Worm (Caenorhabditis elegans) whole organism, L2 larva: ENCODE results near the gene sra-7.

Experiments
- C34F6.9 ChIP-seq: fragments of 150-350 bp; optimal IDR thresholded peaks from 2 replicates; lab custom pipeline; 2014; ENCODE audit warnings: missing biosample characterization, missing genetic modification characterization
- F13H6.1 ChIP-seq: sonication (generic microtip); optimal IDR thresholded peaks from 2 replicates; lab custom pipeline; 2016; ENCODE audit warnings: missing genetic modification characterization, missing compliant biosample characterization
- R02D3.7 ChIP-seq: fragments of 150-350 bp; optimal IDR thresholded peaks from 2 replicates; lab custom pipeline; 2014; ENCODE audit warnings: missing biosample characterization, missing genetic modification characterization
- alr-1 ChIP-seq: fragments of 150-350 bp; optimal IDR thresholded peaks from 2 replicates; lab custom pipeline; 2014; ENCODE audit warnings: missing biosample characterization, missing genetic modification characterization
- aly-2 ChIP-seq: fragments of 150-350 bp; optimal IDR thresholded peaks from 2 replicates; lab custom pipeline; 2014; ENCODE audit warnings: missing biosample characterization, missing genetic modification characterization
- blmp-1 ChIP-seq: sonication (generic microtip); optimal IDR thresholded peaks from 2 replicates; lab custom pipeline; 2017; ENCODE audit warnings: missing genetic modification characterization, mild to moderate bottlenecking, missing compliant biosample characterization, antibody characterized with exemption, moderate library complexity; ENCODE audit not compliant: insufficient read depth
- ceh-16 ChIP-seq: fragments of 150-350 bp; optimal IDR thresholded peaks from 2 replicates; lab custom pipeline; 2014; ENCODE audit warnings: missing biosample characterization, missing genetic modification characterization
- ceh-82 ChIP-seq: fragments of 150-350 bp; optimal IDR thresholded peaks from 2 replicates; lab custom pipeline; 2014; ENCODE audit warnings: missing biosample characterization, missing genetic modification characterization
- crh-2 ChIP-seq: sonication (generic microtip); optimal IDR thresholded peaks from 2 replicates; lab custom pipeline; 2017; ENCODE audit warnings: missing biosample characterization, missing genetic modification characterization
- egl-27 ChIP-seq: sonication (generic microtip); optimal IDR thresholded peaks from 3 replicates; lab custom pipeline; 2017; ENCODE audit warnings: missing biosample characterization, missing genetic modification reagents, missing genetic modification characterization
- elt-3 ChIP-seq: sonication (generic microtip); optimal IDR thresholded peaks from 2 replicates; lab custom pipeline; 2017; ENCODE audit warnings: missing biosample characterization, missing genetic modification characterization
- fos-1 ChIP-seq: fragments of 150-350 bp; optimal IDR thresholded peaks from 2 replicates; lab custom pipeline; 2014; ENCODE audit warnings: missing biosample characterization, missing genetic modification characterization
- gmeb-1 ChIP-seq: fragments of 150-350 bp; optimal IDR thresholded peaks from 2 replicates; lab custom pipeline; 2014; ENCODE audit warnings: missing biosample characterization, missing genetic modification characterization
- lin-11 ChIP-seq: fragments of 150-350 bp; sonication (generic microtip); optimal IDR thresholded peaks from 2 replicates; lab custom pipeline; 2014; ENCODE audit warnings: missing biosample characterization, missing genetic modification characterization, inconsistent platforms, mixed read lengths
- lin-13 ChIP-seq: fragments of 150-350 bp; optimal IDR thresholded peaks from 2 replicates; lab custom pipeline; 2014; ENCODE audit warnings: missing biosample characterization, missing genetic modification reagents, missing genetic modification characterization
- lin-39 ChIP-seq: fragments of 150-350 bp; optimal IDR thresholded peaks from 2 replicates; lab custom pipeline; 2014; ENCODE audit warnings: missing biosample characterization, missing genetic modification reagents, missing genetic modification characterization
- lsy-2 ChIP-seq, 2 experiments: fragments of 150-350 bp in 1 of 2; sonication (generic microtip) in 1 of 2; optimal IDR thresholded peaks; 2 replicates each; lab custom pipeline; 2014 to 2017; ENCODE audit warnings: missing biosample characterization in 2 of 2, missing genetic modification characterization in 2 of 2
- mab-5 ChIP-seq: fragments of 150-350 bp; optimal IDR thresholded peaks from 2 replicates; lab custom pipeline; 2014; ENCODE audit warnings: missing biosample characterization, missing genetic modification characterization
- mbf-1 ChIP-seq: sonication (generic microtip); optimal IDR thresholded peaks from 2 replicates; lab custom pipeline; 2017; ENCODE audit warnings: missing biosample characterization, missing genetic modification characterization
- nhr-11 ChIP-seq: fragments of 150-350 bp; optimal IDR thresholded peaks from 2 replicates; lab custom pipeline; 2014; ENCODE audit warnings: missing biosample characterization, missing genetic modification characterization
- nhr-129 ChIP-seq: fragments of 150-350 bp; optimal IDR thresholded peaks from 2 replicates; lab custom pipeline; 2014; ENCODE audit warnings: missing biosample characterization, missing genetic modification characterization
- nhr-21 ChIP-seq: fragments of 150-350 bp; optimal IDR thresholded peaks from 2 replicates; lab custom pipeline; 2014; ENCODE audit warnings: missing biosample characterization, missing genetic modification characterization
- nhr-23 ChIP-seq: fragments of 150-350 bp; optimal IDR thresholded peaks from 2 replicates; lab custom pipeline; 2014; ENCODE audit warnings: missing biosample characterization, missing genetic modification reagents, missing genetic modification characterization
- nhr-237 ChIP-seq: fragments of 150-350 bp; optimal IDR thresholded peaks from 2 replicates; lab custom pipeline; 2014; ENCODE audit warnings: missing biosample characterization, missing genetic modification characterization
- nhr-25 ChIP-seq: fragments of 150-350 bp; sonication (generic microtip); optimal IDR thresholded peaks from 3 replicates; lab custom pipeline; 2014; ENCODE audit warnings: missing biosample characterization, missing genetic modification characterization
- nhr-6 ChIP-seq: fragments of 150-350 bp; optimal IDR thresholded peaks from 2 replicates; lab custom pipeline; 2014; ENCODE audit warnings: missing biosample characterization, missing genetic modification characterization
- nhr-77 ChIP-seq: fragments of 150-350 bp; optimal IDR thresholded peaks from 2 replicates; lab custom pipeline; 2014; ENCODE audit warnings: missing biosample characterization, missing genetic modification characterization
- sem-4 ChIP-seq: fragments of 150-350 bp; optimal IDR thresholded peaks from 2 replicates; lab custom pipeline; 2014; ENCODE audit warnings: missing biosample characterization, missing genetic modification reagents, missing genetic modification characterization
- skn-1 ChIP-seq: sonication (generic microtip); optimal IDR thresholded peaks from 2 replicates; lab custom pipeline; 2017; ENCODE audit warnings: missing biosample characterization, missing genetic modification characterization
- sma-3 ChIP-seq: sonication (generic microtip); optimal IDR thresholded peaks from 2 replicates; lab custom pipeline; 2016; ENCODE audit warnings: missing genetic modification reagents, missing genetic modification characterization, missing compliant biosample characterization
- sma-9 ChIP-seq, 2 experiments: fragments of 150-350 bp in 1 of 2; sonication (generic microtip) in 1 of 2; optimal IDR thresholded peaks; 2 replicates each; lab custom pipeline; 2014 to 2016; ENCODE audit warnings: missing genetic modification characterization in 2 of 2, mild to moderate bottlenecking in 1 of 2, missing biosample characterization in 1 of 2, missing compliant biosample characterization in 1 of 2, missing genetic modification reagents in 1 of 2, moderate library complexity in 1 of 2
- unc-55 ChIP-seq: fragments of 150-350 bp; sonication (generic microtip); optimal IDR thresholded peaks from 3 replicates; lab custom pipeline; 2014; ENCODE audit warnings: missing biosample characterization, missing genetic modification reagents, missing genetic modification characterization
- unc-62 ChIP-seq: fragments of 150-350 bp; optimal IDR thresholded peaks from 2 replicates; lab custom pipeline; 2014; ENCODE audit warnings: missing biosample characterization, missing genetic modification reagents, missing genetic modification characterization
- zag-1 ChIP-seq: fragments of 150-350 bp; optimal IDR thresholded peaks from 2 replicates; lab custom pipeline; 2014; ENCODE audit warnings: missing biosample characterization, missing genetic modification characterization
- ztf-11 ChIP-seq: sonication (generic microtip); optimal IDR thresholded peaks from 2 replicates; lab custom pipeline; 2017; ENCODE audit warnings: missing biosample characterization, missing genetic modification characterization
- ztf-4 ChIP-seq: fragments of 150-350 bp; optimal IDR thresholded peaks from 2 replicates; lab custom pipeline; 2014; ENCODE audit warnings: missing biosample characterization, missing genetic modification characterization

sra-7 gene

DNA sequence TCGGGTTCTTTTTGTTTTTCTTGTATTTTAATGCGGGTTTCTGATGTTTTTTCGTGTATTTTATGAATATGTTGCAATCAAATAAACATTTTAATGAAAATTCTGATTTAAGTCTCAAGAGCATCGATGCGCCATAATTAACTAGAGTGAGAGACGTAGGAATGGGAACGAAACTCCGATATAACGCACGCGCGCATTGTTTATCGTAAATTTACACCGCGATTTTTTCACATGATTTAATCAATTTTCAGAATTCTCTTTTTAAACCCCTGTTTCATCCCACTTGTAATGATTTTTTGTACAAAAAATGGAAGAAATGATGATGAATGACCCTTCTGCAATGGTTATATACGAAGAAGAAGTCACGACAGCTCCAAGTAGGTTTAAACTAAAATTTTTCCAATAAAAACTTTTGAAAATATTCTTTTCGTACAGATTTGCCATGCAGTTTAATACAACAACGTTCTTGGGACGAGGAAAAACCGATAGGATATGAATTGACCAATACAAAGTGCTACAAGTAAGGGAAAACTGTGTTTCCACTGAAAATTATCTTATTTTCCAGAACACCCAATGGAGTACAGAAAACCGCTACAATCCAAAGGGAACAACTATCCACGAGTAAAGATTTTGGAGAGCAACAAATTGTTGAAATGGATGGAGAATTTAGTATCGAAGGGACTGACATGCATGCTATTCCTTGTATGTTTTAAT is 13.1 kb downstream of the sra-7 start, which contains the start of gene zfp-2:
TSS of gene zfp-2 (plus strand) at position 214 of the 714 bp plus-strand sequence.
- TF ChIP-seq nhr-129 (tag; lab: Kevin White, UChicago) (peak; percentile 13), C34F6.9 (tag; lab: Kevin White, UChicago) (peak; percentile 40), aly-2 (no peak), R02D3.7 (tag; lab: Kevin White, UChicago) (peak; percentile 28), nhr-25 (tag; lab: Kevin White, UChicago) (peak; percentile 16)

ce11 chrII:9558906-9559305 is 14.4 kb downstream of the sra-7 start:
- TF ChIP-seq sma-3 (GFP tag; lab: Kevin White, UChicago) (no peak), ztf-11 (tag; lab: Kevin White, UChicago) (no peak), unc-62 (no peak), gmeb-1 (tag; lab: Kevin White, UChicago) (no peak), lin-13 (GFP tag; lab: Kevin White, UChicago) (no peak), ceh-82 (tag; lab: Kevin White, UChicago) (no peak), mbf-1 (tag; lab: Kevin White, UChicago) (no peak), nhr-11 (tag; lab: Kevin White, UChicago) (no peak), ceh-16 (tag; lab: Kevin White, UChicago) (no peak), nhr-6 (no peak), C34F6.9 (tag; lab: Kevin White, UChicago) (no peak), nhr-25 (tag; lab: Kevin White, UChicago) (no peak)

DNA sequence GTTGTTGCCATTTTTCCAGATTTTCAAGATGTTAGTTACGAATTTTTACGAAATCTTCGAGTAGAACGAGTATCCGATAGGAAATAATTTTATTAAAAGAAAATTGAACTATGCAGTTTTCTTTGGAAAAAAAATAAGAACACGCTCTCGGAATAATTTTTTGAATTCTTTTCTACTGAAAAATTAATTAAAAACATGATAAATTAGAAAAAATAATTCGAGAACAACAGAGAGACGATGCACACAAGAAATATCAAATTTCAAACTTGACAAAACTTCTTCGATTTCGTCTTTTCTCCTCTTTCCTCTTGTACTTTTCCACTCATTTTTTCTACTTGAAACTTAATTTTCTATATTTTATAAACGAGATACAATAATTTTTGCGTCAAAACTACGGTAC is 15.4 kb downstream of the sra-7 start, which contains the start of gene F35H8.4:
TSS of gene F35H8.4 (minus strand) at position 101 of the 400 bp plus-strand sequence.
- no peak for TF ChIP-seq lin-39
- no peak for TF ChIP-seq skn-1 (tag; lab: Kevin White, UChicago)
- TF ChIP-seq nhr-21, result no peak
- TF ChIP-seq egl-27 (tag; lab: Kevin White, UChicago), result no peak
- no peak for TF ChIP-seq gmeb-1 (tag; lab: Kevin White, UChicago)
- no peak for TF ChIP-seq nhr-11 (tag; lab: Kevin White, UChicago)
- no peak for TF ChIP-seq sma-3 (GFP tag; lab: Kevin White, UChicago)
- TF ChIP-seq sem-4 (tag; lab: Kevin White, UChicago), result no peak
- no peak for TF ChIP-seq alr-1 (tag; lab: Kevin White, UChicago)
- TF ChIP-seq F13H6.1 (tag; lab: Kevin White, UChicago), result no peak
- no peak for TF ChIP-seq blmp-1 (tag; lab: Kevin White, UChicago)
- no peak for TF ChIP-seq unc-62
- TF ChIP-seq nhr-237 (tag; lab: Kevin White, UChicago), result no peak
- TF ChIP-seq unc-55 (GFP tag; lab: Kevin White, UChicago), result no peak
- TF ChIP-seq C34F6.9 (tag; lab: Kevin White, UChicago), result no peak
- TF ChIP-seq lin-13 (GFP tag; lab: Kevin White, UChicago), result no peak
- TF ChIP-seq lin-11 (tag; lab: Kevin White, UChicago), result no peak
- TF ChIP-seq ceh-16 (tag; lab: Kevin White, UChicago), result no peak
- no peak for TF ChIP-seq mab-5 (tag; lab: Kevin White, UChicago)

DNA sequence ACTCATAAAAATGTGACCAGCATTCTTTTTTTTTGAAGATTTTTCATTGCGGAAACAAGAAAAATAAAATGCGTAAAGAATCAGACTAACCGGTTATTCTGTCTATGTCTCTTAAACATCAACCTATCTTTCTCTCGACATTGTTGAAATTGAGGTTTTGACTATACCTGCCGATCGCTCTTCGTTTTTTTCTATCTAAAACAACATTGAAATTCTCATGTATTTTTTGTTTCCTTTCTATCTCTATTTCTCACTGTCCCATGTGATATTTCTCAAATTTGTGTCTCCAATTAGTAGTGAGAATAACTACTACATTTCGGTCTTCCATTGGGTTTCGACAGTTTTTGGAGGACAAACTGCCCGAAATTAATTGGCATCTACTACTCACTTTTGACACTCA is 16.4 kb downstream of the sra-7 start:
- TF ChIP-seq nhr-6, result peak; percentile 44
- TF ChIP-seq nhr-77 (tag; lab: Kevin White, UChicago), result no peak
- TF ChIP-seq nhr-25 (tag; lab: Kevin White, UChicago), result peak; percentile 76
- TF ChIP-seq sma-9 (GFP tag; optimal IDR thresholded peaks at IDR 0.05; lab: Kevin White, UChicago), result peak; percentile 43
- no peak for TF ChIP-seq sma-9 (tag; optimal IDR thresholded peaks at IDR 0.05; lab: Kevin White, UChicago)
- peak; percentile 9 for TF ChIP-seq nhr-129 (tag; lab: Kevin White, UChicago)
- no peak for TF ChIP-seq lin-13 (GFP tag; lab: Kevin White, UChicago)
- TF ChIP-seq elt-3 (tag; lab: Kevin White, UChicago), result no peak
- peak; percentile 55 for TF ChIP-seq blmp-1 (tag; lab: Kevin White, UChicago)
- peak; percentile 18 for TF ChIP-seq ceh-16 (tag; lab: Kevin White, UChicago)

DNA sequence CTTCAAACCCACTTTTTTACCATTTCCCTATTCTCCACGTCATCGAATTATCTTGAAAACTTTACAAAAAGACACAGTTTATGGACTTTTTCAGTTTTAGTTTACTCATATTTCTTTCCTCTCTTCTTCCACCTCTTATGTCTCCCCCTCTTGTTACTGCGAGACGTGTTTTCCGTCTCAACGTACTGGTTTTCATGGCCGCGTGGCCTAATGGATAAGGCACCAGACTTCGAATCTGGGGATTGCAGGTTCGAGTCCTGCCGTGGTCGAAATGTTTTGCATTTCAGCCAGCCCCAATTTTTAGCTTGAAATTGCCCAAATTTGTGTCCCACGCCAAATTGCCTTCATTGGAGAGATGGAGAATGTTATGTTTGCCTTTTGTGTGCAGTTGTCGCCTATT is 21.6 kb downstream of the sra-7 start:
- TF ChIP-seq egl-27 (tag; lab: Kevin White, UChicago) (peak; percentile 51), nhr-25 (tag; lab: Kevin White, UChicago) (peak; percentile 58), lsy-2 (tag; optimal IDR thresholded peaks at IDR 0.05; lab: Kevin White, UChicago) (peak; percentile 40 to 44), nhr-237 (tag; lab: Kevin White, UChicago) (no peak), sma-3 (GFP tag; lab: Kevin White, UChicago) (peak; percentile 46), nhr-11 (tag; lab: Kevin White, UChicago) (peak; percentile 26), ztf-4 (tag; lab: Kevin White, UChicago) (no peak), lin-13 (GFP tag; lab: Kevin White, UChicago) (peak; percentile 17), nhr-21 (peak; percentile 18), F13H6.1 (tag; lab: Kevin White, UChicago) (peak; percentile 22), nhr-129 (tag; lab: Kevin White, UChicago) (peak; percentile 68), sma-9 (GFP tag; optimal IDR thresholded peaks at IDR 0.05; lab: Kevin White, UChicago) (peak; percentile 58), sma-9 (tag; optimal IDR thresholded peaks at IDR 0.05; lab: Kevin White, UChicago) (no peak), zag-1 (peak; percentile 10), unc-55 (GFP tag; lab: Kevin White, UChicago) (peak; percentile 37), alr-1 (tag; lab: Kevin White, UChicago) (no peak), nhr-23 (no peak), aly-2 (no peak), fos-1 (tag; lab: Kevin White, UChicago) (peak; percentile 22), lin-11 (tag; lab: Kevin White, UChicago) (peak; percentile 25), R02D3.7 (tag; lab: Kevin White, UChicago) (no peak), crh-2 (tag; lab: Kevin White, UChicago) (peak; percentile 40), gmeb-1 (tag; lab: Kevin White, UChicago) (peak; percentile 32)
